Fruit fly (Drosophila melanogaster) whole organism, wandering third instar larva: ENCODE measurements around the gene Nmd3.

Source experiments
- Abd-B ChIP-seq: fragments of >200 bp; optimal IDR thresholded peaks from 2 replicates; lab custom pipeline; 2017; ENCODE audit warnings: missing biosample characterization, missing genetic modification characterization
- CG32264 ChIP-seq: fragments of 200-800 bp; sonication (Bioruptor generic); optimal IDR thresholded peaks from 2 replicates; lab custom pipeline; 2016; ENCODE audit warnings: missing biosample characterization, missing genetic modification characterization
- CG9705 ChIP-seq: fragments of 200-800 bp; sonication (Bioruptor generic); optimal IDR thresholded peaks from 2 replicates; lab custom pipeline; 2018; ENCODE audit warnings: missing biosample characterization, mild to moderate bottlenecking, missing genetic modification characterization
- CrebA ChIP-seq: fragments of 200-800 bp; sonication (Bioruptor generic); optimal IDR thresholded peaks from 2 replicates; lab custom pipeline; 2016; ENCODE audit warnings: missing biosample characterization, mild to moderate bottlenecking, missing genetic modification characterization, borderline replicate concordance
- Dfd ChIP-seq: fragments of >200 bp; optimal IDR thresholded peaks from 2 replicates; lab custom pipeline; 2017; ENCODE audit warnings: missing biosample characterization, missing genetic modification characterization
- GATAd ChIP-seq: sonication (Bioruptor generic); optimal IDR thresholded peaks from 2 replicates; lab custom pipeline; 2016; ENCODE audit warnings: missing biosample characterization, missing genetic modification characterization
- HLH106 ChIP-seq: fragments of 200-800 bp; optimal IDR thresholded peaks from 3 replicates; lab custom pipeline; 2019; ENCODE audit warnings: missing biosample characterization, mild to moderate bottlenecking, missing genetic modification characterization, moderate library complexity
- Hnf4 ChIP-seq: fragments of 200-800 bp; sonication (Bioruptor generic); optimal IDR thresholded peaks from 2 replicates; lab custom pipeline; 2016; ENCODE audit warnings: missing biosample characterization, mild to moderate bottlenecking, missing genetic modification characterization
- Hr78 ChIP-seq: fragments of >200 bp; optimal IDR thresholded peaks from 2 replicates; lab custom pipeline; 2017; ENCODE audit warnings: missing biosample characterization, missing genetic modification characterization
- Hr83 ChIP-seq: fragments of 200-300 bp; sonication (Bioruptor generic); optimal IDR thresholded peaks from 2 replicates; lab custom pipeline; 2016; ENCODE audit warnings: missing biosample characterization, mild to moderate bottlenecking, missing genetic modification characterization, moderate library complexity; ENCODE audit not compliant: poor library complexity, severe bottlenecking
- Jra ChIP-seq: sonication (Bioruptor generic); optimal IDR thresholded peaks from 2 replicates; lab custom pipeline; 2016; ENCODE audit warnings: missing biosample characterization, missing genetic modification characterization
- Mio ChIP-seq: sonication (Bioruptor generic); optimal IDR thresholded peaks from 2 replicates; lab custom pipeline; 2016; ENCODE audit warnings: missing biosample characterization, missing genetic modification characterization
- Myc ChIP-seq: fragments of >200 bp; optimal IDR thresholded peaks from 2 replicates; lab custom pipeline; 2017
- N ChIP-seq: fragments of >200 bp; optimal IDR thresholded peaks from 2 replicates; lab custom pipeline; 2018; ENCODE audit warnings: missing biosample characterization, missing external identifiers, missing genetic modification characterization
- OdsH ChIP-seq: fragments of 200-800 bp; sonication (Bioruptor generic); optimal IDR thresholded peaks from 2 replicates; lab custom pipeline; 2016; ENCODE audit warnings: missing biosample characterization, mild to moderate bottlenecking, missing genetic modification characterization
- Rel ChIP-seq, 2 experiments: fragments of 200-800 bp; sonication (Bioruptor generic) in 1 of 2; optimal IDR thresholded peaks; 2 replicates in 1 of 2; 3 replicates in 1 of 2; lab custom pipeline; 2016 to 2019; ENCODE audit warnings: mild to moderate bottlenecking in 2 of 2, missing biosample characterization in 2 of 2, missing genetic modification characterization in 2 of 2, moderate library complexity in 1 of 2
- Sp1 ChIP-seq: fragments of 200-800 bp; sonication (Bioruptor generic); optimal IDR thresholded peaks from 3 replicates; lab custom pipeline; 2019; ENCODE audit warnings: missing biosample characterization, mild to moderate bottlenecking, missing genetic modification characterization, moderate library complexity
- Vsx2 ChIP-seq: fragments of 200-300, 225-300 bp; sonication (Bioruptor generic); optimal IDR thresholded peaks from 2 replicates; lab custom pipeline; 2018; ENCODE audit warnings: missing biosample characterization, missing genetic modification characterization; ENCODE audit not compliant: partially characterized antibody
- br ChIP-seq: fragments of 200-800 bp; sonication (Bioruptor generic); optimal IDR thresholded peaks from 2 replicates; lab custom pipeline; 2016; ENCODE audit warnings: missing biosample characterization, missing genetic modification characterization
- brk ChIP-seq: fragments of 200-800 bp; sonication (Bioruptor generic); optimal IDR thresholded peaks from 2 replicates; lab custom pipeline; 2016; ENCODE audit warnings: missing biosample characterization, mild to moderate bottlenecking, missing genetic modification characterization
- dmrt93B ChIP-seq: fragments of 200-800 bp; sonication (Bioruptor generic); optimal IDR thresholded peaks from 2 replicates; lab custom pipeline; 2018; ENCODE audit warnings: missing biosample characterization, mild to moderate bottlenecking, missing genetic modification characterization
- dsf ChIP-seq: sonication (Bioruptor generic); optimal IDR thresholded peaks from 2 replicates; lab custom pipeline; 2016; ENCODE audit warnings: missing biosample characterization, missing genetic modification characterization, borderline replicate concordance
- ey ChIP-seq: fragments of 200-800 bp; sonication (Bioruptor generic); optimal IDR thresholded peaks from 2 replicates; lab custom pipeline; 2016; ENCODE audit warnings: missing biosample characterization, missing genetic modification characterization
- foxo ChIP-seq, 2 experiments: fragments of 200-800 bp; sonication (Bioruptor generic); optimal IDR thresholded peaks; 2 replicates in 1 of 2; 3 replicates in 1 of 2; lab custom pipeline; 2016 to 2017; ENCODE audit warnings: missing biosample characterization in 2 of 2, missing genetic modification characterization in 2 of 2
- fru ChIP-seq: fragments of 200-800 bp; sonication (Bioruptor generic); optimal IDR thresholded peaks from 3 replicates; lab custom pipeline; 2016; ENCODE audit warnings: missing biosample characterization, mild to moderate bottlenecking, missing genetic modification characterization
- h ChIP-seq: fragments of 200-800 bp; sonication (Bioruptor generic); optimal IDR thresholded peaks from 3 replicates; lab custom pipeline; 2016; ENCODE audit warnings: missing biosample characterization, mild to moderate bottlenecking, missing genetic modification characterization
- jim ChIP-seq: fragments of 175-275, 200-325 bp; sonication (Bioruptor generic); optimal IDR thresholded peaks from 2 replicates; lab custom pipeline; 2016; ENCODE audit warnings: missing biosample characterization, mild to moderate bottlenecking, missing genetic modification characterization
- lola ChIP-seq: fragments of >200 bp; optimal IDR thresholded peaks from 2 replicates; lab custom pipeline; 2017; ENCODE audit warnings: missing biosample characterization, missing genetic modification characterization
- pan ChIP-seq: fragments of >200 bp; optimal IDR thresholded peaks from 2 replicates; lab custom pipeline; 2017
- psq ChIP-seq: fragments of 200-800 bp; sonication (Bioruptor generic); optimal IDR thresholded peaks from 3 replicates; lab custom pipeline; 2017; ENCODE audit warnings: missing biosample characterization, mild to moderate bottlenecking, missing genetic modification characterization, moderate library complexity
- rgr ChIP-seq: fragments of 200-800 bp; sonication (Bioruptor generic); optimal IDR thresholded peaks from 3 replicates; lab custom pipeline; 2016; ENCODE audit warnings: missing biosample characterization, mild to moderate bottlenecking, missing genetic modification characterization
- sage ChIP-seq: fragments of 200-800 bp; sonication (Bioruptor generic); optimal IDR thresholded peaks from 2 replicates; lab custom pipeline; 2016; ENCODE audit warnings: missing biosample characterization, mild to moderate bottlenecking, missing genetic modification characterization
- sv ChIP-seq: fragments of 200-800 bp; sonication (Bioruptor generic); optimal IDR thresholded peaks from 3 replicates; lab custom pipeline; 2016; ENCODE audit warnings: missing biosample characterization, missing genetic modification characterization
- tai ChIP-seq: sonication (Bioruptor generic); optimal IDR thresholded peaks from 2 replicates; lab custom pipeline; 2016; ENCODE audit warnings: missing biosample characterization, missing genetic modification characterization
- usp ChIP-seq: fragments of >200 bp; optimal IDR thresholded peaks from 2 replicates; lab custom pipeline; 2017; ENCODE audit warnings: missing biosample characterization, missing genetic modification characterization
- woc ChIP-seq: sonication (Bioruptor generic); optimal IDR thresholded peaks from 2 replicates; lab custom pipeline; 2016; ENCODE audit warnings: missing biosample characterization, mild to moderate bottlenecking, missing genetic modification characterization

Gene Nmd3

dm6 chrX:2148671-2149070, 35.8 kb downstream of the Nmd3 start:
- TF ChIP-seq rgr (GFP tag; lab: Kevin White, UChicago) (no peak), sage (GFP tag; lab: Kevin White, UChicago) (no peak), h (GFP tag; lab: Kevin White, UChicago) (no peak), Mio (GFP tag; lab: Kevin White, UChicago) (no peak), Vsx2 (GFP tag; lab: Kevin White, UChicago) (no peak), Rel (GFP tag; optimal IDR thresholded peaks at IDR 0.05; lab: Kevin White, UChicago) (no peak), Rel (tag; optimal IDR thresholded peaks at IDR 0.05; lab: Kevin White, UChicago) (no peak), woc (GFP tag; lab: Kevin White, UChicago) (no peak), dmrt93B (GFP tag; lab: Kevin White, UChicago) (no peak), N (GFP tag; lab: Kevin White, UChicago) (no peak), ey (GFP tag; lab: Kevin White, UChicago) (no peak), Sp1 (GFP tag; lab: Kevin White, UChicago) (no peak), dsf (no peak), Abd-B (GFP tag; lab: Kevin White, UChicago) (no peak), CG32264 (GFP tag; lab: Kevin White, UChicago) (no peak)

- no peak for TF ChIP-seq fru (GFP tag; lab: Kevin White, UChicago)
- no peak for TF ChIP-seq h (GFP tag; lab: Kevin White, UChicago)
- TF ChIP-seq Sp1 (GFP tag; lab: Kevin White, UChicago) = no peak
- no peak for TF ChIP-seq dmrt93B (GFP tag; lab: Kevin White, UChicago)
- TF ChIP-seq GATAd (GFP tag; lab: Kevin White, UChicago) = no peak
- no peak for TF ChIP-seq usp (GFP tag; lab: Kevin White, UChicago)
- TF ChIP-seq psq (GFP tag; lab: Kevin White, UChicago) = no peak
- no peak for TF ChIP-seq tai (GFP tag; lab: Kevin White, UChicago)
- TF ChIP-seq br (GFP tag; lab: Kevin White, UChicago) = no peak
Observed at dm6 chrX:2147475-2147874, 37.0 kb downstream of the Nmd3 start.

- TF ChIP-seq pan (lab: Kevin White, UChicago) (no peak), rgr (GFP tag; lab: Kevin White, UChicago) (no peak), Sp1 (GFP tag; lab: Kevin White, UChicago) (no peak), lola (no peak), N (GFP tag; lab: Kevin White, UChicago) (no peak)
Observed at dm6 chrX:2146574-2146973, 37.9 kb downstream of the Nmd3 start.

- TF ChIP-seq Myc (lab: Kevin White, UChicago) (no peak), foxo (GFP tag; optimal IDR thresholded peaks at IDR 0.05; lab: Kevin White, UChicago) (peak in 1 of 2 experiments; percentile 73), OdsH (peak; percentile 51), br (GFP tag; lab: Kevin White, UChicago) (peak; percentile 74), fru (GFP tag; lab: Kevin White, UChicago) (peak; percentile 66), Abd-B (GFP tag; lab: Kevin White, UChicago) (no peak), Vsx2 (GFP tag; lab: Kevin White, UChicago) (no peak), Jra (peak; percentile 12), sv (GFP tag; lab: Kevin White, UChicago) (peak; percentile 4), jim (GFP tag; lab: Kevin White, UChicago) (no peak), Hr83 (no peak), ey (GFP tag; lab: Kevin White, UChicago) (peak; percentile 60), rgr (GFP tag; lab: Kevin White, UChicago) (peak; percentile 64), Dfd (GFP tag; lab: Kevin White, UChicago) (no peak), psq (GFP tag; lab: Kevin White, UChicago) (peak; percentile 54), tai (GFP tag; lab: Kevin White, UChicago) (no peak), lola (no peak), Hr78 (no peak), Rel (GFP tag; optimal IDR thresholded peaks at IDR 0.05; lab: Kevin White, UChicago) (no peak), Rel (tag; optimal IDR thresholded peaks at IDR 0.05; lab: Kevin White, UChicago) (peak; percentile 4), dmrt93B (GFP tag; lab: Kevin White, UChicago) (peak; percentile 41), GATAd (GFP tag; lab: Kevin White, UChicago) (peak; percentile 14), Sp1 (GFP tag; lab: Kevin White, UChicago) (peak; percentile 65), CrebA (no peak), woc (GFP tag; lab: Kevin White, UChicago) (peak; percentile 80), dsf (no peak), brk (GFP tag; lab: Kevin White, UChicago) (no peak), CG9705 (peak; percentile 8), h (GFP tag; lab: Kevin White, UChicago) (peak; percentile 71), Mio (GFP tag; lab: Kevin White, UChicago) (no peak), CG32264 (GFP tag; lab: Kevin White, UChicago) (peak; percentile 18), Hnf4 (GFP tag; lab: Kevin White, UChicago) (peak; percentile 67), HLH106 (tag; lab: Kevin White, UChicago) (peak; percentile 71)
- TF ChIP-seq, all 38 proteins: peak for 19
Observed at dm6 chrX:2145690-2146470, 38.6 kb downstream of the Nmd3 start.
